Fruit fly (Drosophila melanogaster) whole organism, wandering third instar larva: Measurements from ENCODE around the gene Hsp27.

Experiments used
- Abd-B ChIP-seq: fragments of >200 bp; optimal IDR thresholded peaks from 2 replicates; lab custom pipeline; 2017; ENCODE audit warnings: missing biosample characterization, missing genetic modification characterization
- CG32264 ChIP-seq: fragments of 200-800 bp; sonication (Bioruptor generic); optimal IDR thresholded peaks from 2 replicates; lab custom pipeline; 2016; ENCODE audit warnings: missing biosample characterization, missing genetic modification characterization
- CG9705 ChIP-seq: fragments of 200-800 bp; sonication (Bioruptor generic); optimal IDR thresholded peaks from 2 replicates; lab custom pipeline; 2018; ENCODE audit warnings: missing biosample characterization, mild to moderate bottlenecking, missing genetic modification characterization
- Dfd ChIP-seq: fragments of >200 bp; optimal IDR thresholded peaks from 2 replicates; lab custom pipeline; 2017; ENCODE audit warnings: missing biosample characterization, missing genetic modification characterization
- Dif ChIP-seq: fragments of 200-275, 200-300 bp; sonication (Bioruptor generic); optimal IDR thresholded peaks from 2 replicates; lab custom pipeline; 2018; ENCODE audit warnings: missing biosample characterization, missing genetic modification characterization; ENCODE audit not compliant: partially characterized antibody
- HLH106 ChIP-seq: fragments of 200-800 bp; optimal IDR thresholded peaks from 3 replicates; lab custom pipeline; 2019; ENCODE audit warnings: missing biosample characterization, mild to moderate bottlenecking, missing genetic modification characterization, moderate library complexity
- Hnf4 ChIP-seq: fragments of 200-800 bp; sonication (Bioruptor generic); optimal IDR thresholded peaks from 2 replicates; lab custom pipeline; 2016; ENCODE audit warnings: missing biosample characterization, mild to moderate bottlenecking, missing genetic modification characterization
- Hr78 ChIP-seq: fragments of >200 bp; optimal IDR thresholded peaks from 2 replicates; lab custom pipeline; 2017; ENCODE audit warnings: missing biosample characterization, missing genetic modification characterization
- Hr83 ChIP-seq: fragments of 200-300 bp; sonication (Bioruptor generic); optimal IDR thresholded peaks from 2 replicates; lab custom pipeline; 2016; ENCODE audit warnings: missing biosample characterization, mild to moderate bottlenecking, missing genetic modification characterization, moderate library complexity; ENCODE audit not compliant: poor library complexity, severe bottlenecking
- Mio ChIP-seq: sonication (Bioruptor generic); optimal IDR thresholded peaks from 2 replicates; lab custom pipeline; 2016; ENCODE audit warnings: missing biosample characterization, missing genetic modification characterization
- Myc ChIP-seq: fragments of >200 bp; optimal IDR thresholded peaks from 2 replicates; lab custom pipeline; 2017
- N ChIP-seq: fragments of >200 bp; optimal IDR thresholded peaks from 2 replicates; lab custom pipeline; 2018; ENCODE audit warnings: missing biosample characterization, missing external identifiers, missing genetic modification characterization
- OdsH ChIP-seq: fragments of 200-800 bp; sonication (Bioruptor generic); optimal IDR thresholded peaks from 2 replicates; lab custom pipeline; 2016; ENCODE audit warnings: missing biosample characterization, mild to moderate bottlenecking, missing genetic modification characterization
- Rel ChIP-seq, 2 experiments: fragments of 200-800 bp; sonication (Bioruptor generic) in 1 of 2; optimal IDR thresholded peaks; 2 replicates in 1 of 2; 3 replicates in 1 of 2; lab custom pipeline; 2016 to 2019; ENCODE audit warnings: mild to moderate bottlenecking in 2 of 2, missing biosample characterization in 2 of 2, missing genetic modification characterization in 2 of 2, moderate library complexity in 1 of 2
- Sp1 ChIP-seq: fragments of 200-800 bp; sonication (Bioruptor generic); optimal IDR thresholded peaks from 3 replicates; lab custom pipeline; 2019; ENCODE audit warnings: missing biosample characterization, mild to moderate bottlenecking, missing genetic modification characterization, moderate library complexity
- Vsx2 ChIP-seq: fragments of 200-300, 225-300 bp; sonication (Bioruptor generic); optimal IDR thresholded peaks from 2 replicates; lab custom pipeline; 2018; ENCODE audit warnings: missing biosample characterization, missing genetic modification characterization; ENCODE audit not compliant: partially characterized antibody
- br ChIP-seq: fragments of 200-800 bp; sonication (Bioruptor generic); optimal IDR thresholded peaks from 2 replicates; lab custom pipeline; 2016; ENCODE audit warnings: missing biosample characterization, missing genetic modification characterization
- brk ChIP-seq: fragments of 200-800 bp; sonication (Bioruptor generic); optimal IDR thresholded peaks from 2 replicates; lab custom pipeline; 2016; ENCODE audit warnings: missing biosample characterization, mild to moderate bottlenecking, missing genetic modification characterization
- dl ChIP-seq, 2 experiments: fragments of 175-275, 200-275 bp in 1 of 2; fragments of 200-275 bp in 1 of 2; sonication (Bioruptor generic); optimal IDR thresholded peaks; lab custom pipeline; 2018; ENCODE audit warnings: mild to moderate bottlenecking in 2 of 2, missing biosample characterization in 2 of 2, missing genetic modification characterization in 2 of 2, moderate library complexity in 2 of 2; ENCODE audit not compliant: partially characterized antibody in 2 of 2, insufficient read depth in 1 of 2
- foxo ChIP-seq, 2 experiments: fragments of 200-800 bp; sonication (Bioruptor generic); optimal IDR thresholded peaks; 2 replicates in 1 of 2; 3 replicates in 1 of 2; lab custom pipeline; 2016 to 2017; ENCODE audit warnings: missing biosample characterization in 2 of 2, missing genetic modification characterization in 2 of 2
- fru ChIP-seq: fragments of 200-800 bp; sonication (Bioruptor generic); optimal IDR thresholded peaks from 3 replicates; lab custom pipeline; 2016; ENCODE audit warnings: missing biosample characterization, mild to moderate bottlenecking, missing genetic modification characterization
- h ChIP-seq: fragments of 200-800 bp; sonication (Bioruptor generic); optimal IDR thresholded peaks from 3 replicates; lab custom pipeline; 2016; ENCODE audit warnings: missing biosample characterization, mild to moderate bottlenecking, missing genetic modification characterization
- jim ChIP-seq: fragments of 175-275, 200-325 bp; sonication (Bioruptor generic); optimal IDR thresholded peaks from 2 replicates; lab custom pipeline; 2016; ENCODE audit warnings: missing biosample characterization, mild to moderate bottlenecking, missing genetic modification characterization
- lola ChIP-seq: fragments of >200 bp; optimal IDR thresholded peaks from 2 replicates; lab custom pipeline; 2017; ENCODE audit warnings: missing biosample characterization, missing genetic modification characterization
- psq ChIP-seq: fragments of 200-800 bp; sonication (Bioruptor generic); optimal IDR thresholded peaks from 3 replicates; lab custom pipeline; 2017; ENCODE audit warnings: missing biosample characterization, mild to moderate bottlenecking, missing genetic modification characterization, moderate library complexity
- rgr ChIP-seq: fragments of 200-800 bp; sonication (Bioruptor generic); optimal IDR thresholded peaks from 3 replicates; lab custom pipeline; 2016; ENCODE audit warnings: missing biosample characterization, mild to moderate bottlenecking, missing genetic modification characterization
- sage ChIP-seq: fragments of 200-800 bp; sonication (Bioruptor generic); optimal IDR thresholded peaks from 2 replicates; lab custom pipeline; 2016; ENCODE audit warnings: missing biosample characterization, mild to moderate bottlenecking, missing genetic modification characterization
- sv ChIP-seq: fragments of 200-800 bp; sonication (Bioruptor generic); optimal IDR thresholded peaks from 3 replicates; lab custom pipeline; 2016; ENCODE audit warnings: missing biosample characterization, missing genetic modification characterization
- tai ChIP-seq: sonication (Bioruptor generic); optimal IDR thresholded peaks from 2 replicates; lab custom pipeline; 2016; ENCODE audit warnings: missing biosample characterization, missing genetic modification characterization
- usp ChIP-seq: fragments of >200 bp; optimal IDR thresholded peaks from 2 replicates; lab custom pipeline; 2017; ENCODE audit warnings: missing biosample characterization, missing genetic modification characterization
- woc ChIP-seq: sonication (Bioruptor generic); optimal IDR thresholded peaks from 2 replicates; lab custom pipeline; 2016; ENCODE audit warnings: missing biosample characterization, mild to moderate bottlenecking, missing genetic modification characterization

The Hsp27 gene

DNA sequence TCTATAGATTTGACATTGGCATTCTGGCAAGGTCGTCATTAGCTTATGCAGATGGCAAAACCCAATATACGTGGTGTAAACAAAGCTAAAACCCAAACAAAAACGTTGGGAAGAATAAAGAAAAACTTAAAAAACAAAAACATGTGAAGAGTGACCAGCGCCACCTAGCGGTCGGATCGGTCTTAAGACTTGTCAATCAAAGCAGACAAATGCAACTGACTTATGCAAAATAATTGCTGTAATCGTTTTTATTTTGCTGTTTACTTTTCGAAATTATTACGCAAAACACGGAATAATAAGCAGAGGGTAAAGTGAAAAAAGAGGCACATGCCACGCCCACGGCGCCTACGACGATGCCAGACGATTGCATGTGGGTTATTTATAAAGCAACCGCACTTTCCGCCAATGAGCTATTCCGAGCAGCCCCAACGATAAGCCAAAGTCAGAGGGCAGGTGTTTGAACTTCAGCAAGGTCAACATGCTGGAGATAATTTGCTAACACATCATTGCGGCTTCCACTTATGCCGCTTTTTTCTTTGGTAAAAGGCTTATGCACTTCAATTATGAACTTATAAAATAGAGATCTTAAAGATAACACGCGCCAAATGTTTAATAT is 27.6 kb upstream of the Hsp27 start:
- no peak for TF ChIP-seq HLH106 (tag; lab: Kevin White, UChicago)
- no peak for TF ChIP-seq sage (GFP tag; lab: Kevin White, UChicago)
- no peak for TF ChIP-seq Abd-B (GFP tag; lab: Kevin White, UChicago)
- no peak for TF ChIP-seq tai (GFP tag; lab: Kevin White, UChicago)
- TF ChIP-seq OdsH: no peak
- TF ChIP-seq Vsx2: no peak
- no peak for TF ChIP-seq fru (GFP tag; lab: Kevin White, UChicago)
- no peak for TF ChIP-seq Sp1 (GFP tag; lab: Kevin White, UChicago)
- no peak for TF ChIP-seq rgr (GFP tag; lab: Kevin White, UChicago)
- no peak for TF ChIP-seq Rel (GFP tag; optimal IDR thresholded peaks at IDR 0.05; lab: Kevin White, UChicago)
- no peak for TF ChIP-seq Rel (tag; optimal IDR thresholded peaks at IDR 0.05; lab: Kevin White, UChicago)
- TF ChIP-seq N (GFP tag; lab: Kevin White, UChicago): no peak
- TF ChIP-seq Dfd (GFP tag; lab: Kevin White, UChicago): no peak
- no peak for TF ChIP-seq Hr78

DNA sequence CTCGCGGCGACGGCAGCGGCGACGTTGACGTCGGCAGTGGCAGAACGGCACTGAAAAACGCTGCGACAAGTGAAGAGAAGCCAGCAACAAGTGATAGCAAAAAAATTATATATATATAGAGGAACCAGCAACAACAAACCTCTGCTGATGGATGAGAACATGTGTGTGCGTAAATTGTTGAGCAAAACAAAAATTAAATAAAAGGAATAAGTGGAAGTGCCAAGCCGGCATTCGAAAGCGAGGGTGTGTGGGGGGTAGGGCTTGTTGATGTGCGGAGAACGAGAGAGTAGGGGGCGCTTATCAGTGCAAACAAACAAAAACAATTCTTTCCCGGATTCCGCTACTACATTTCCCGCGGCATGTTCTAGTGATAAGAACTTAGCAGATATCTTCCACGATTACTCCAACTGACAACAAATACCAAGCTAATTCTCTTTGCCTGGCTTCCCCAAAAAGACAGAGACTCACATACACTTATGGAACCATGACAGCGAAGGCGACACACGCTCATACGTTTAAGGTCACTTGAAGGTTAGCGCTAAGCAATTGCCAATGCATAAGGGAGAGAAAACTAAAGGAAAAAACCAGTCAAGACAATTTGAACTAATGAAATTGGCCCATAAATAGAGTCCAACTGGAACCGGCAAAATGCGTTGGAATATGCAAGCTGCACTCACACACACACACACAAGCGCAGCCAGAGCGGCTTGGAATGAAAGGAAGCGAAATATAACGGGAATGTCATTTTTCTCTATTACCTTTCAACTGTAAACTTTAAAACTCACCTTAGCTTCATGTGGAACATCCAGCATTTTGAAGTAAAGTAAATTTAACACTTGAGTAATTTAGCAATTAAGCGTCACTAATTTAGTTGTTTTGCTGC is 25.8 kb upstream of the Hsp27 start:
- TF ChIP-seq psq (GFP tag; lab: Kevin White, UChicago) (peak; percentile 75), Rel (GFP tag; optimal IDR thresholded peaks at IDR 0.05; lab: Kevin White, UChicago) (peak; percentile 28), Rel (tag; optimal IDR thresholded peaks at IDR 0.05; lab: Kevin White, UChicago) (peak; percentile 57), CG32264 (GFP tag; lab: Kevin White, UChicago) (no peak), usp (GFP tag; lab: Kevin White, UChicago) (no peak), h (GFP tag; lab: Kevin White, UChicago) (peak; percentile 27), Mio (GFP tag; lab: Kevin White, UChicago) (no peak), Sp1 (GFP tag; lab: Kevin White, UChicago) (peak; percentile 26)

DNA sequence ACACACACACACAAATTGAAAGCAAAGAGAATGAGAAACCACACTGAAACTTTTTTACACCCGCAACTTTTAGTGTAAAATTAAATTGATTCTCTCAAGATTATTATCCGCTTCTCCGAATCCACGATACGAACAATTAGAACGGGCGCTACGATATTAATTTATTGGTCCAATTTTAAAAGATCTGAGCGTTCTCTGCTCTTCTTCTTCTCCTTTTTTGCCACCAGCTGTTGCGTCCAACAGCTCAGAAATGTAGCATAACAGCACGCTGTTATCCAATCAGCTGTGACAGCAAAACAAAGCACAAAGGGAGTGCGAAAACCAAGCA is 25.2 kb upstream of the Hsp27 start, which contains the start of the genes UGP and Svip:
Gene UGP, minus strand, starts transcription at position 223 of the 328 bp plus-strand sequence.
Gene Svip, plus strand, starts transcription at position 287 of the 328 bp plus-strand sequence.
- TF ChIP-seq usp (GFP tag; lab: Kevin White, UChicago): no peak
- TF ChIP-seq sage (GFP tag; lab: Kevin White, UChicago): peak; percentile 45
- peak; percentile 19 to 38 for TF ChIP-seq foxo (GFP tag; optimal IDR thresholded peaks at IDR 0.05; lab: Kevin White, UChicago)
- TF ChIP-seq brk (GFP tag; lab: Kevin White, UChicago): peak; percentile 56
- peak; percentile 36 for TF ChIP-seq rgr (GFP tag; lab: Kevin White, UChicago)
- TF ChIP-seq Hnf4 (GFP tag; lab: Kevin White, UChicago): peak; percentile 35
- TF ChIP-seq psq (GFP tag; lab: Kevin White, UChicago): peak; percentile 57
- TF ChIP-seq Hr83 (GFP tag; lab: Kevin White, UChicago): peak; percentile 57
- peak; percentile 5 for TF ChIP-seq Sp1 (GFP tag; lab: Kevin White, UChicago)
- peak; percentile 27 for TF ChIP-seq OdsH
- no peak for TF ChIP-seq br (GFP tag; lab: Kevin White, UChicago)
- no peak for TF ChIP-seq h (GFP tag; lab: Kevin White, UChicago)
- no peak for TF ChIP-seq Rel (GFP tag; optimal IDR thresholded peaks at IDR 0.05; lab: Kevin White, UChicago)
- peak; percentile 31 for TF ChIP-seq Rel (tag; optimal IDR thresholded peaks at IDR 0.05; lab: Kevin White, UChicago)

DNA sequence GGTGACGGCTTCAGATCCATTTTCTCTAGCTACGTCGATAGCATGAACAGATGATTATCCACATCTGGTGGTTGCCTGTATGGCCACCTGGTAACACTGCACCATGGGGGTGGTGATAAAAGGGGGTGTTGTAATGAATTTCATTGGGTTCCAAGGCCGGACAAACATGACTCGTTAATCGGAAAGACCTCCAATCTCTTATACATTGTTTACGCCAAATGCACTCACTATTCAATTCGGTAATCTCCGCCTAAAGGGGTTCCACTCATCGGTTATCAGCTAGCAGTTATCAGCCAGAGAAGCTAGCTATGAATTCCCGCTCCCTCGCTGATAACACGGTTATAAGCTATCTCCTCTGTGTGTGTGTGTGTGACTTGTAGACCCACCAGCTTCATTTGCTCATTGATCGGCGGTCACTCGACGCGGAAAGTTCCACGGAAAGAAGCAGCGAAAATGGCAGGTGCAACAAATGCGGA is 23.6 kb upstream of the Hsp27 start, which contains the start of gene Pdxk:
Gene Pdxk, plus strand, starts transcription at position 100 of the 476 bp plus-strand sequence.
- TF ChIP-seq lola (GFP tag; lab: Kevin White, UChicago) (no peak), Dif (GFP tag; lab: Kevin White, UChicago) (peak; percentile 28), Rel (GFP tag; optimal IDR thresholded peaks at IDR 0.05; lab: Kevin White, UChicago) (no peak), Rel (tag; optimal IDR thresholded peaks at IDR 0.05; lab: Kevin White, UChicago) (peak; percentile 87), h (GFP tag; lab: Kevin White, UChicago) (no peak), dl (GFP tag; optimal IDR thresholded peaks at IDR 0.05; lab: Kevin White, UChicago; ENCODE audit: insufficient read depth in 1 of 2, partially characterized antibody in 2 of 2) (peak in 1 of 2 experiments; percentile 35), Sp1 (GFP tag; lab: Kevin White, UChicago) (peak; percentile 51), CG9705 (no peak), jim (GFP tag; lab: Kevin White, UChicago) (no peak), Myc (lab: Kevin White, UChicago) (no peak), Vsx2 (no peak), Hnf4 (GFP tag; lab: Kevin White, UChicago) (no peak), fru (GFP tag; lab: Kevin White, UChicago) (no peak), usp (GFP tag; lab: Kevin White, UChicago) (no peak), rgr (GFP tag; lab: Kevin White, UChicago) (peak; percentile 42), woc (GFP tag; lab: Kevin White, UChicago) (no peak), sv (GFP tag; lab: Kevin White, UChicago) (no peak), Abd-B (GFP tag; lab: Kevin White, UChicago) (no peak)
